Worm (Caenorhabditis elegans): ENCODE measurements around the gene frm-2.

Gene frm-2

DNA sequence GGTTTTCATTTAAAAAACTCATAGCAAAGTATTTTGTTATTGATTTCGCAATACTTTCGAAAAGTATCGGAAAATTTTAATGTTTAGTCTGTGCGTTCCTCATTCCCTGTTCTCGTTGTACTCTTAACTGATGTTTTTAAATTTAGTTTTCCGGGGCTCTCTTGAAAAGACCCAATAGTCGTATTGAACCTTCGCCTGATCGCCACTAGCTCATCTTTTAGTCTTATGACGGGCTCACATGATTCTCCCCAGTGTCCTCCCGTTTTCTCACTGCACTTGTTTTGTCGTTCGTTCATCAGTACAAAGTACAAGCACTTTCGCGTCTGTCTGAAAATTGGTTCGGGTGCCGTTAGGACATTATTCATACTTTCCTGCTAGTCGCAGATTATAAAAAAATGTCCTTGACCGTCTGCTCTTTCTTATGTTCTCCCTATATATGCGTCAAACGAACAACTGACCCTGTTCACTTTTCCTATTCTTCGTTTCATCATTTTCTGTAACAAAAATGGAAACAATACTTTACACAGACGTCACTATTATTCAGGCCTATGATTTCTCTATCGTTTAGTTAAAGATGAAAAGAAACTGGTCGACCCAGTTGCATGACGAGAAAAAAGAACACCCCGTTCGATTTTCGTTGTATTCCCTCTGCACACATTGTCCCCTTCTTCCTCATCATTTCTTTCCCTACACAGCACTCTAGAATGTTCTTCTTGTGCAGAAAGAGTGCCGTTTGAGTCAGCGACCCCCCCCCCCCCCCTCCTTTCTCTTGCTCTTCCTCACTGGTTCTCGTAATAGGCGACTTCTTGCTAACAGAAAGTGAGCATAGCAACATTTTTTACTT, 42.3 kb downstream of the frm-2 start, which contains the start of gene ubq-1:
TSS of gene ubq-1 (plus strand) at position 802 of the 844 bp plus-strand sequence.
- TF ChIP-seq unc-55 (GFP tag; optimal IDR thresholded peaks at IDR 0.05) (peak; percentile 29), ZK546.5 (tag; optimal IDR thresholded peaks at IDR 0.05) (no peak), C34F6.9 (tag; optimal IDR thresholded peaks at IDR 0.05) (peak; percentile 50), ama-1 (optimal IDR thresholded peaks at IDR 0.05) (peak; percentile 73), snpc-4 (tag; optimal IDR thresholded peaks at IDR 0.05) (no peak), nhr-129 (tag; optimal IDR thresholded peaks at IDR 0.05) (peak; percentile 74), lin-39 (tag; optimal IDR thresholded peaks at IDR 0.05) (no peak), aly-2 (tag; optimal IDR thresholded peaks at IDR 0.05) (no peak), lsy-2 (tag; optimal IDR thresholded peaks at IDR 0.05) (peak in 1 of 2 experiments; percentile 40), sem-4 (tag; optimal IDR thresholded peaks at IDR 0.05) (no peak), Y55F3AM.14 (GFP tag; optimal IDR thresholded peaks at IDR 0.05) (no peak), mbf-1 (tag; optimal IDR thresholded peaks at IDR 0.05) (no peak)

DNA sequence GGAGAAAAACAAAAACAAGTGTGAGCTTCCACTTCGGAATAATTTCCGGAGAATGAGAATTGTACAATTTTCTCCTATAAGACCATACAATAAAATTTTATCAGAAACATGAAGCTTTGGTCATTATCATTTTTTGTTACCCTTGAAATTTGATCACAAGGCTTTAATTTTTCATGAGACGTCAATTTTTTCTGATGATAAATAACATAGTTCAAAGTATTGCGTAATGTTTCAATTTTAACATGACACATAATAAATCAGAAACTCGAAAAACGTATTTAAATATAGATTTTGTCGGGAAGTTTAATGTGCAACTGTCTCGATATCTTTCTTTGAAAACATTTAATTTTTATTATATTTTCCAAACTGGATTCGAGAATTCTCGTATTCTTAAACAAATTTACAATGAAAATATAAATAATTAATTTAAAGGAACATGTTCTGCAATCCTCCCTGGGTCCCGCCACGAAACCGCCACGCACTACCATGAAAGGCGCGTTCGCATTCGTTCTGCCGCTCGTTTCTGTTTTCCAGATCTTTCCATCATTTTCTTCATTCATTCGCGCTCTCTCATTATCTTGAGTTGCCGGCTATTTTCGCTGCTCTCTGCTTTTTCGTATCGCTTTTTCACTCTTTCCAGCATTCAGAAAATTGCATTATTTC, 43.0 kb downstream of the frm-2 start:
- TF ChIP-seq fos-1 (tag; optimal IDR thresholded peaks at IDR 0.05) (peak; percentile 55), crh-2 (tag; optimal IDR thresholded peaks at IDR 0.05) (no peak), elt-3 (tag; optimal IDR thresholded peaks at IDR 0.05) (no peak), lin-13 (GFP tag; optimal IDR thresholded peaks at IDR 0.05) (no peak), mbf-1 (tag; optimal IDR thresholded peaks at IDR 0.05) (no peak), nhr-129 (tag; optimal IDR thresholded peaks at IDR 0.05) (no peak), ztf-1 (GFP tag; conservative IDR thresholded peaks at IDR 0.05) (no peak), gmeb-1 (tag; optimal IDR thresholded peaks at IDR 0.05) (peak; percentile 13), snpc-4 (tag; optimal IDR thresholded peaks at IDR 0.05) (no peak), lsy-2 (tag; optimal IDR thresholded peaks at IDR 0.05) (no peak), lin-11 (tag; optimal IDR thresholded peaks at IDR 0.05) (no peak), skn-1 (tag; optimal IDR thresholded peaks at IDR 0.05) (no peak), Y55F3AM.14 (GFP tag; optimal IDR thresholded peaks at IDR 0.05) (no peak), elt-1 (tag; optimal IDR thresholded peaks at IDR 0.05) (no peak), F13H6.1 (tag; optimal IDR thresholded peaks at IDR 0.05) (no peak)

DNA sequence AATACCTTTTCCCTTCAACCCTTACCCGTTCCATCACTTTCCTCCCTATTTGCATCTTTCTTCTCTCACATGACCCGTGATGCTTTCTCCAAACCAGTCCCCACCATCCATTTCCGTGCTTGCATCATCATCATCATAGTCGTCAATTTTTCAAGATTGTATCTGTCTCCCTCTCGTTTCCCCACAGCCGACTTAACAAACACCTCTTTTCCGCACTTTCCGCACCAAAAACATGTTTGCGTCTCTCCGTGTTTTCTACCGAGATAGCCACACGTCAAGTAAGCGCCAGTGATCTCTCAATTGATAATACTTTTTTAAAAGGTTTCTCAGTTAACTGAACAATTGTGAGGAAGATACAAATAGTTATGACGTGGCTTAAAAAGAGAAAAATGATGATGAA, 43.9 kb downstream of the frm-2 start:
- TF ChIP-seq unc-62 (GFP tag; optimal IDR thresholded peaks at IDR 0.05) = peak; percentile 54
- no peak for TF ChIP-seq elt-1 (tag; optimal IDR thresholded peaks at IDR 0.05)
- TF ChIP-seq blmp-1 (tag; optimal IDR thresholded peaks at IDR 0.05; ENCODE audit: insufficient read depth) = peak; percentile 82
- TF ChIP-seq nhr-237 (tag; optimal IDR thresholded peaks at IDR 0.05) = no peak
- peak; percentile 98 for TF ChIP-seq nhr-129 (tag; optimal IDR thresholded peaks at IDR 0.05)
- TF ChIP-seq fos-1 (tag; optimal IDR thresholded peaks at IDR 0.05) = peak; percentile 86
- peak; percentile 28 for TF ChIP-seq zag-1 (tag; optimal IDR thresholded peaks at IDR 0.05)
- no peak for TF ChIP-seq lin-13 (GFP tag; optimal IDR thresholded peaks at IDR 0.05)
- no peak for TF ChIP-seq ama-1 (optimal IDR thresholded peaks at IDR 0.05)
- no peak for TF ChIP-seq peb-1 (tag; optimal IDR thresholded peaks at IDR 0.05)
- no peak for TF ChIP-seq ZK546.5 (tag; optimal IDR thresholded peaks at IDR 0.05)
- TF ChIP-seq lin-39 (tag; optimal IDR thresholded peaks at IDR 0.05) = peak; percentile 69
- TF ChIP-seq Y55F3AM.14 (GFP tag; optimal IDR thresholded peaks at IDR 0.05) = peak; percentile 76
- TF ChIP-seq nhr-11 (tag; optimal IDR thresholded peaks at IDR 0.05) = no peak
- peak; percentile 95 for TF ChIP-seq nhr-21 (tag; optimal IDR thresholded peaks at IDR 0.05)
- TF ChIP-seq lsy-2 (tag; optimal IDR thresholded peaks at IDR 0.05) = peak in 1 of 2 experiments; percentile 75
- TF ChIP-seq nhr-23 (tag; optimal IDR thresholded peaks at IDR 0.05) = no peak
- no peak for TF ChIP-seq elt-3 (tag; optimal IDR thresholded peaks at IDR 0.05)
- peak; percentile 71 for TF ChIP-seq sem-4 (tag; optimal IDR thresholded peaks at IDR 0.05)
- peak in 1 of 2 experiments; percentile 50 for TF ChIP-seq mdl-1 (tag; optimal IDR thresholded peaks at IDR 0.05)
- TF ChIP-seq gmeb-1 (tag; optimal IDR thresholded peaks at IDR 0.05) = peak; percentile 54
- TF ChIP-seq crh-2 (tag; optimal IDR thresholded peaks at IDR 0.05) = peak; percentile 87
- peak; percentile 65 for TF ChIP-seq nhr-6 (tag; optimal IDR thresholded peaks at IDR 0.05)
- TF ChIP-seq sma-9 (GFP tag; optimal IDR thresholded peaks at IDR 0.05) = peak; percentile 84
- no peak for TF ChIP-seq sma-9 (tag; optimal IDR thresholded peaks at IDR 0.05)
- no peak for TF ChIP-seq nhr-77 (tag; optimal IDR thresholded peaks at IDR 0.05)
- TF ChIP-seq C34F6.9 (tag; optimal IDR thresholded peaks at IDR 0.05) = peak; percentile 66
- no peak for TF ChIP-seq ztf-11 (tag; optimal IDR thresholded peaks at IDR 0.05)
- TF ChIP-seq sma-3 (GFP tag; optimal IDR thresholded peaks at IDR 0.05) = peak; percentile 90
- no peak for TF ChIP-seq nhr-10 (tag; optimal IDR thresholded peaks at IDR 0.05)
- peak; percentile 70 for TF ChIP-seq ceh-16 (tag; optimal IDR thresholded peaks at IDR 0.05)
- peak; percentile 86 for TF ChIP-seq unc-55 (GFP tag; optimal IDR thresholded peaks at IDR 0.05)
- no peak for TF ChIP-seq unc-39 (tag; optimal IDR thresholded peaks at IDR 0.05)
- no peak for TF ChIP-seq alr-1 (tag; optimal IDR thresholded peaks at IDR 0.05)
- TF ChIP-seq mbf-1 (tag; optimal IDR thresholded peaks at IDR 0.05) = no peak
- no peak for TF ChIP-seq lin-11 (tag; optimal IDR thresholded peaks at IDR 0.05)
- peak; percentile 63 for TF ChIP-seq F13H6.1 (tag; optimal IDR thresholded peaks at IDR 0.05)
- TF ChIP-seq snpc-4 (tag; optimal IDR thresholded peaks at IDR 0.05) = no peak
- no peak for TF ChIP-seq ztf-1 (GFP tag; conservative IDR thresholded peaks at IDR 0.05)
- TF ChIP-seq dmd-4 (tag; optimal IDR thresholded peaks at IDR 0.05) = no peak
- no peak for TF ChIP-seq skn-1 (tag; optimal IDR thresholded peaks at IDR 0.05)
- no peak for TF ChIP-seq R02D3.7 (tag; optimal IDR thresholded peaks at IDR 0.05)

Data from whole organism, L2 larva.